Worm (Caenorhabditis elegans) whole organism, L3 larva: ENCODE results near the gene Y45G5AM.7.

Source experiments
- R02D3.7 ChIP-seq: fragments of 150-350 bp; optimal IDR thresholded peaks from 2 replicates; lab custom pipeline; 2014; ENCODE audit warnings: missing biosample characterization, missing genetic modification characterization
- ZK546.5 ChIP-seq: sonication (generic microtip); optimal IDR thresholded peaks from 2 replicates; lab custom pipeline; 2017; ENCODE audit warnings: missing biosample characterization, missing genetic modification characterization
- aly-2 ChIP-seq: fragments of 150-350 bp; optimal IDR thresholded peaks from 2 replicates; lab custom pipeline; 2014; ENCODE audit warnings: missing biosample characterization, missing genetic modification characterization
- ceh-28 ChIP-seq: fragments of 150-350 bp; optimal IDR thresholded peaks from 2 replicates; lab custom pipeline; 2014; ENCODE audit warnings: missing biosample characterization, missing genetic modification reagents, missing genetic modification characterization
- ceh-82 ChIP-seq: fragments of 150-350 bp; optimal IDR thresholded peaks from 2 replicates; lab custom pipeline; 2014; ENCODE audit warnings: missing biosample characterization, missing genetic modification characterization
- ceh-9 ChIP-seq: sonication (generic microtip); optimal IDR thresholded peaks from 2 replicates; lab custom pipeline; 2018; ENCODE audit warnings: missing biosample characterization, missing genetic modification characterization
- daf-12 ChIP-seq: fragments of 150-350 bp; optimal IDR thresholded peaks from 2 replicates; lab custom pipeline; 2014; ENCODE audit warnings: missing biosample characterization, missing genetic modification reagents, missing genetic modification characterization
- egl-5 ChIP-seq: fragments of 150-350 bp; optimal IDR thresholded peaks from 2 replicates; lab custom pipeline; 2017; ENCODE audit warnings: missing biosample characterization, missing genetic modification reagents, missing genetic modification characterization, inconsistent platforms
- elt-1 ChIP-seq: fragments of 150-350 bp; optimal IDR thresholded peaks from 2 replicates; lab custom pipeline; 2014; ENCODE audit warnings: missing biosample characterization, missing genetic modification characterization
- elt-2 ChIP-seq: sonication (generic microtip); optimal IDR thresholded peaks from 2 replicates; lab custom pipeline; 2016; ENCODE audit warnings: missing genetic modification reagents, mild to moderate bottlenecking, missing genetic modification characterization, missing compliant biosample characterization
- elt-3 ChIP-seq, 3 experiments: fragments of 150-350 bp in 1 of 3; sonication (generic microtip) in 2 of 3; optimal IDR thresholded peaks; 2 replicates in 2 of 3; 4 replicates in 1 of 3; lab custom pipeline; 2014 to 2017; ENCODE audit warnings: missing biosample characterization in 3 of 3, missing genetic modification characterization in 3 of 3
- fkh-10 ChIP-seq: sonication (generic microtip); optimal IDR thresholded peaks from 2 replicates; lab custom pipeline; 2017; ENCODE audit warnings: missing biosample characterization, missing genetic modification reagents, missing genetic modification characterization
- fos-1 ChIP-seq: fragments of 150-350 bp; optimal IDR thresholded peaks from 2 replicates; lab custom pipeline; 2014; ENCODE audit warnings: missing biosample characterization, missing genetic modification characterization
- hmg-11 ChIP-seq: sonication (generic microtip); optimal IDR thresholded peaks from 2 replicates; lab custom pipeline; 2016; ENCODE audit warnings: missing genetic modification characterization, missing compliant biosample characterization
- jun-1 ChIP-seq: fragments of 150-350 bp; optimal IDR thresholded peaks from 2 replicates; lab custom pipeline; 2014; ENCODE audit warnings: missing biosample characterization, missing genetic modification reagents, missing genetic modification characterization
- lin-15B ChIP-seq: fragments of 150-350 bp; optimal IDR thresholded peaks from 2 replicates; lab custom pipeline; 2014; ENCODE audit warnings: missing biosample characterization, missing genetic modification characterization
- lin-39 ChIP-seq: fragments of 150-350 bp; optimal IDR thresholded peaks from 2 replicates; lab custom pipeline; 2018; ENCODE audit warnings: missing biosample characterization, missing genetic modification reagents, missing genetic modification characterization
- lsy-12 ChIP-seq: sonication (generic microtip); optimal IDR thresholded peaks from 2 replicates; lab custom pipeline; 2016; ENCODE audit warnings: mild to moderate bottlenecking, missing genetic modification characterization, missing compliant biosample characterization
- mml-1 ChIP-seq: fragments of 150-350 bp; sonication (generic microtip); optimal IDR thresholded peaks from 3 replicates; lab custom pipeline; 2014; ENCODE audit warnings: missing biosample characterization, missing genetic modification characterization
- nfya-1 ChIP-seq: sonication (generic microtip); optimal IDR thresholded peaks from 2 replicates; lab custom pipeline; 2017; ENCODE audit warnings: missing genetic modification characterization, mild to moderate bottlenecking, missing compliant biosample characterization, antibody characterized with exemption, moderate library complexity; ENCODE audit not compliant: insufficient read depth
- nhr-11 ChIP-seq: fragments of 150-350 bp; optimal IDR thresholded peaks from 2 replicates; lab custom pipeline; 2014; ENCODE audit warnings: missing biosample characterization, missing genetic modification characterization
- nhr-12 ChIP-seq: fragments of 150-350 bp; optimal IDR thresholded peaks from 2 replicates; lab custom pipeline; 2014; ENCODE audit warnings: missing biosample characterization, missing genetic modification characterization
- nhr-23 ChIP-seq: fragments of 150-350 bp; optimal IDR thresholded peaks from 2 replicates; lab custom pipeline; 2014; ENCODE audit warnings: missing biosample characterization, missing genetic modification reagents, missing genetic modification characterization
- nhr-25 ChIP-seq: sonication (generic microtip); optimal IDR thresholded peaks from 2 replicates; lab custom pipeline; 2017; ENCODE audit warnings: missing biosample characterization, missing genetic modification characterization
- nhr-28 ChIP-seq: fragments of 150-350 bp; optimal IDR thresholded peaks from 2 replicates; lab custom pipeline; 2014; ENCODE audit warnings: missing biosample characterization, missing genetic modification characterization
- nhr-77 ChIP-seq: fragments of 150-350 bp; optimal IDR thresholded peaks from 2 replicates; lab custom pipeline; 2014; ENCODE audit warnings: missing biosample characterization, missing genetic modification characterization
- pha-4 ChIP-seq: fragments of 150-350 bp; optimal IDR thresholded peaks from 2 replicates; lab custom pipeline; 2014; ENCODE audit warnings: missing biosample characterization, missing genetic modification reagents, missing genetic modification characterization
- pqm-1 ChIP-seq: fragments of 150-350 bp; optimal IDR thresholded peaks from 2 replicates; lab custom pipeline; 2017; ENCODE audit warnings: missing biosample characterization, missing genetic modification characterization, inconsistent platforms
- skn-1 ChIP-seq: fragments of 150-350 bp; optimal IDR thresholded peaks from 2 replicates; lab custom pipeline; 2014; ENCODE audit warnings: missing biosample characterization, missing genetic modification characterization
- snpc-4 ChIP-seq: fragments of 150-350 bp; optimal IDR thresholded peaks from 2 replicates; lab custom pipeline; 2014; ENCODE audit warnings: missing biosample characterization, missing genetic modification characterization
- tbx-2 ChIP-seq: sonication (generic microtip); optimal IDR thresholded peaks from 2 replicates; lab custom pipeline; 2016; ENCODE audit warnings: mild to moderate bottlenecking, missing genetic modification characterization, missing compliant biosample characterization
- unc-62 ChIP-seq: fragments of 150-350 bp; sonication (generic microtip); optimal IDR thresholded peaks from 4 replicates; lab custom pipeline; 2014; ENCODE audit warnings: missing biosample characterization, missing genetic modification reagents, missing genetic modification characterization
- ztf-11 ChIP-seq: fragments of 150-350 bp; optimal IDR thresholded peaks from 2 replicates; lab custom pipeline; 2014; ENCODE audit warnings: missing biosample characterization, missing genetic modification characterization
- ztf-4 ChIP-seq: fragments of 150-350 bp; optimal IDR thresholded peaks from 2 replicates; lab custom pipeline; 2014; ENCODE audit warnings: missing biosample characterization, missing genetic modification characterization

Gene Y45G5AM.7

ce11 chrV:4199185-4199584 lies 29.1 kb upstream of the Y45G5AM.7 start, which contains the start of gene rpac-40:
Gene rpac-40, plus strand, starts transcription at chrV:4199485.
- no peak for TF ChIP-seq daf-12
- no peak for TF ChIP-seq mml-1 (tag; lab: Kevin White, UChicago)
- TF ChIP-seq nhr-25 (tag; lab: Kevin White, UChicago) = no peak
- no peak for TF ChIP-seq hmg-11 (tag; lab: Kevin White, UChicago)
- TF ChIP-seq, all 47 proteins: peak for 0

- no peak for TF ChIP-seq nhr-77 (tag; lab: Kevin White, UChicago)
- TF ChIP-seq daf-12 = no peak
- no peak for TF ChIP-seq ceh-28 (tag; lab: Kevin White, UChicago)
- no peak for TF ChIP-seq ZK546.5 (tag; lab: Kevin White, UChicago)
Measured at ce11 chrV:4195283-4195682, 25.2 kb upstream of the Y45G5AM.7 start, which contains the start of gene algn-5. Gene algn-5, plus strand, starts transcription at chrV:4195577.

- TF ChIP-seq snpc-4 (tag; lab: Kevin White, UChicago) (peak; percentile 83), lin-15B (tag; lab: Kevin White, UChicago) (peak; percentile 78), elt-2 (tag; lab: Kevin White, UChicago) (peak; percentile 42), elt-3 (tag; optimal IDR thresholded peaks at IDR 0.05; lab: Kevin White, UChicago) (no peak), pqm-1 (tag; lab: Kevin White, UChicago) (peak; percentile 27), nhr-25 (tag; lab: Kevin White, UChicago) (peak; percentile 74), egl-5 (tag; lab: Kevin White, UChicago) (peak; percentile 14), ztf-11 (tag; lab: Kevin White, UChicago) (no peak), lsy-12 (no peak), pha-4 (tag; lab: Kevin White, UChicago) (peak; percentile 85), ceh-28 (tag; lab: Kevin White, UChicago) (peak; percentile 92), fkh-10 (GFP tag; lab: Kevin White, UChicago) (peak; percentile 6), jun-1 (tag; lab: Kevin White, UChicago) (peak; percentile 55), hmg-11 (tag; lab: Kevin White, UChicago) (peak; percentile 95), R02D3.7 (tag; lab: Kevin White, UChicago) (peak; percentile 25), unc-62 (no peak), nfya-1 (tag; lab: Kevin White, UChicago) (peak; percentile 77), nhr-23 (tag; lab: Kevin White, UChicago) (peak; percentile 66), ZK546.5 (tag; lab: Kevin White, UChicago) (no peak), tbx-2 (peak; percentile 74), lin-39 (tag; lab: Kevin White, UChicago) (peak; percentile 96), skn-1 (tag; lab: Kevin White, UChicago) (peak; percentile 24)
Measured at ce11 chrV:4194587-4195211, 24.7 kb upstream of the Y45G5AM.7 start, which contains the start of gene Y45G5AM.9. Gene Y45G5AM.9, minus strand, starts transcription at chrV:4194637.

- no peak for TF ChIP-seq ztf-4
- peak; percentile 62 for TF ChIP-seq hmg-11 (tag; lab: Kevin White, UChicago)
- TF ChIP-seq nhr-12 (tag; lab: Kevin White, UChicago) = no peak
- peak; percentile 11 for TF ChIP-seq nfya-1 (tag; lab: Kevin White, UChicago)
- no peak for TF ChIP-seq lin-39 (tag; lab: Kevin White, UChicago)
- TF ChIP-seq tbx-2 = no peak
Measured at ce11 chrV:4192688-4193471, 22.8 kb upstream of the Y45G5AM.7 start.

ce11 chrV:4190232-4190631 lies 20.2 kb upstream of the Y45G5AM.7 start:
- no peak for TF ChIP-seq pqm-1 (tag; lab: Kevin White, UChicago)
- no peak for TF ChIP-seq ztf-11 (tag; lab: Kevin White, UChicago)
- TF ChIP-seq daf-12 = no peak
- TF ChIP-seq, all 47 proteins: peak for 0

- no peak for TF ChIP-seq nhr-11 (tag; lab: Kevin White, UChicago)
- TF ChIP-seq elt-1 = no peak
- no peak for TF ChIP-seq nhr-25 (tag; lab: Kevin White, UChicago)
- TF ChIP-seq ztf-4 = no peak
- no peak for TF ChIP-seq nhr-77 (tag; lab: Kevin White, UChicago)
- no peak for TF ChIP-seq lin-15B (tag; lab: Kevin White, UChicago)
- no peak for TF ChIP-seq tbx-2
- TF ChIP-seq ceh-82 (tag; lab: Kevin White, UChicago) = no peak
- no peak for TF ChIP-seq ceh-9
- TF ChIP-seq daf-12 = no peak
- no peak for TF ChIP-seq ceh-28 (tag; lab: Kevin White, UChicago)
- no peak for TF ChIP-seq elt-3 (tag; optimal IDR thresholded peaks at IDR 0.05; lab: Kevin White, UChicago)
- no peak for TF ChIP-seq skn-1 (tag; lab: Kevin White, UChicago)
- TF ChIP-seq nhr-23 (tag; lab: Kevin White, UChicago) = no peak
- TF ChIP-seq nhr-28 (tag; lab: Kevin White, UChicago) = no peak
- no peak for TF ChIP-seq ztf-11 (tag; lab: Kevin White, UChicago)
- no peak for TF ChIP-seq pha-4 (tag; lab: Kevin White, UChicago)
- TF ChIP-seq fos-1 = no peak
- TF ChIP-seq aly-2 (tag; lab: Kevin White, UChicago) = no peak
Measured at ce11 chrV:4189618-4190017, 19.6 kb upstream of the Y45G5AM.7 start.
